Worm (Caenorhabditis elegans): Measurements from ENCODE around the gene ZK792.12.

Gene ZK792.12

ce11 chrIV:11738092-11738617, 44.6 kb downstream of the ZK792.12 start, which contains the start of gene K01A6.7:
K01A6.7 (minus strand) TSS chrIV:11738567.
- TF ChIP-seq elt-3 (tag; optimal IDR thresholded peaks at IDR 0.05) (no peak), mbf-1 (tag; optimal IDR thresholded peaks at IDR 0.05) (no peak), gmeb-1 (tag; optimal IDR thresholded peaks at IDR 0.05) (no peak), lin-39 (tag; optimal IDR thresholded peaks at IDR 0.05) (no peak), nhr-6 (tag; optimal IDR thresholded peaks at IDR 0.05) (no peak)

- TF ChIP-seq dmd-4 (tag; optimal IDR thresholded peaks at IDR 0.05): no peak
- no peak for TF ChIP-seq nhr-237 (tag; optimal IDR thresholded peaks at IDR 0.05)
- TF ChIP-seq lin-39 (tag; optimal IDR thresholded peaks at IDR 0.05): no peak
- TF ChIP-seq ceh-82 (tag; optimal IDR thresholded peaks at IDR 0.05): no peak
- TF ChIP-seq unc-55 (GFP tag; optimal IDR thresholded peaks at IDR 0.05): no peak
- no peak for TF ChIP-seq skn-1 (tag; optimal IDR thresholded peaks at IDR 0.05)
- TF ChIP-seq unc-39 (tag; optimal IDR thresholded peaks at IDR 0.05): no peak
- no peak for TF ChIP-seq unc-62 (GFP tag; optimal IDR thresholded peaks at IDR 0.05)
- TF ChIP-seq F13H6.1 (tag; optimal IDR thresholded peaks at IDR 0.05): no peak
- TF ChIP-seq nhr-25 (tag; optimal IDR thresholded peaks at IDR 0.05): no peak
These were observed 46.6 kb downstream of the ZK792.12 start, which contains the start of gene K01A6.4 for ce11 chrIV:11740204-11740603. K01A6.4 (minus strand) TSS chrIV:11740304.

- TF ChIP-seq skn-1 (tag; optimal IDR thresholded peaks at IDR 0.05) (no peak), ceh-16 (tag; optimal IDR thresholded peaks at IDR 0.05) (no peak), unc-62 (GFP tag; optimal IDR thresholded peaks at IDR 0.05) (no peak), nhr-11 (tag; optimal IDR thresholded peaks at IDR 0.05) (no peak), sma-3 (GFP tag; optimal IDR thresholded peaks at IDR 0.05) (no peak), elt-1 (tag; optimal IDR thresholded peaks at IDR 0.05) (no peak), ceh-82 (tag; optimal IDR thresholded peaks at IDR 0.05) (no peak), mbf-1 (tag; optimal IDR thresholded peaks at IDR 0.05) (no peak)
These were observed 48.8 kb downstream of the ZK792.12 start, which contains the start of gene K01A6.5 for ce11 chrIV:11742406-11742805. K01A6.5 (plus strand) TSS chrIV:11742706.
